Fruit fly (Drosophila melanogaster): ENCODE measurements around the gene CG34382.

CG34382 gene

DNA sequence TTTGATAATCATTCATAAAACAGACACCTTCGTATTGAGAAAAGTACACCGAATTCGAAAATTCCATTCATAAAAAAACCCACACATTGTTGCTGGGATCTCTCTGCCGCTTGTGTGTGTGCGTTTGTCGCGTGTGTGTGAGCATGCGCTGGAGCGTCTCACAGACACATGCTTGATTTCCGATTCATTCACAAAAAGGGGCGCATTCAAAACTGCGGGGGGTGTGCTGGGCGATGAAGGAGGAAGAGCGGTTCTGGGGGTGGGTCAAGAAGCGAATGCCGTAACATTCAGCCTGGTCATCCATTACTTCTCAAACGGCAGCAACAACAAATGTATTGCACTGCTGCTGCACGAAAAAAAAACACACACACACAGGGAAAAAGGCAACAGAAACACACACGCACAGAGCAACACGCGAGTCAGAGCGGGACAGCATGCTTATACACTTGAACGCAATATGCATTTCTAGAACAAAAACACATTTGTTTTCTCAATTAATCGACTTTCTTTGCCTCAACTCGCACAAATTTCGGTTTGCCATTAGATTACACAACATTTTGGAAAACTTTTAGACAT is 24.8 kb upstream of the CG34382 start (continued):
- TF ChIP-seq CG8478 (optimal IDR thresholded peaks at IDR 0.05) (peak; percentile 83), Mad (GFP tag; optimal IDR thresholded peaks at IDR 0.05) (no peak), Ptx1 (GFP tag; IDR thresholded peaks at IDR 0.05) (no peak)

DNA sequence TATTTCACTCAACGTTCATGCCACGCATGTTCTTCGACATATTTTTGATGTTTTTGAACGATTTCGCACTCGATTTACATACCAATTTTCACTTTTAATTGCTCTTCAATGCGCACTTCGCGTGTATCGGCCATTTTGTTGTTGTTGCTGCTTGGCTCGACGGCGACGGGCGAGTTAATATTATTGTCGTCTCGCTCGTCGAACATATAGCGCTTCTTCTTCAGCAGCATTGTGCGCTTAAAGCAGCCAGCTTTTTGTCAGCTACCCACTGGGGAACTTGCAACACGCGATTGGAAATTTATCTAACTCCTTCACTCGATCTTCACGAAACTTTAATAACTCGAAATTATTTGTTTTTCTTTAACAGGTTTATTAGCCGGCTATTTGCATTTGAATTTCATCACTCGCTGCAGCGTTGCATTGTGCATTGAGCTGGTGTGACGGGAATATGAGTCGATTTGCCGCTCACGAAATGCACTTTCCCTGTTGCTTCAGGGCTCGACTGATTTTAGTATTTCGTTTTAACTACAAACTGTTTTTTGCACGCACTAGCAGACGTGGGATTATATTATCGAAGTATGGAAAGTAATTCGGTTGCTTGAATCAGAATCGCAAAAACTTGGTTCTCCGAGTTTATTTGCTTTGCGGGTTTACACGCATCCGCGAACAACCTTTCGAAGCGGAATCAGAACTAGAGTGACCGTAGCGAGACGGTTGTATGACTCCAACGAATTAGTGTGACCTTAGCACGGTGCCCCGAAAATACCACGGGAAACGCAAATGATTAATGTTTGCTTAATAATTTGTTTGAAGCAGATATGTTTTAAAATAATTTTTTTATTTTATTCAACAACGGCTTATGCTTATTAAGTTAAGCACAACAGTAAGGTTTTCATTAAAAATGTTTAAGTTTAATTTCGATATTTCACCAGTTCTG is 23.9 kb upstream of the CG34382 start, which contains the start of gene RasGAP1:
TSS of gene RasGAP1 (minus strand) at position 703 of the 937 bp plus-strand sequence.
- TF ChIP-seq CG12744 (GFP tag; optimal IDR thresholded peaks at IDR 0.05): no peak
- no peak for TF ChIP-seq Spps (tag; optimal IDR thresholded peaks at IDR 0.05)
- TF ChIP-seq hb (GFP tag; IDR thresholded peaks at IDR 0.05; ENCODE audit: partially characterized antibody): no peak
- TF ChIP-seq CG12071 (GFP tag; optimal IDR thresholded peaks at IDR 0.05): no peak
- no peak for TF ChIP-seq CG11085 (GFP tag; IDR thresholded peaks at IDR 0.05)
- TF ChIP-seq wek (GFP tag; optimal IDR thresholded peaks at IDR 0.05): no peak
- TF ChIP-seq CG14014 (GFP tag; IDR thresholded peaks at IDR 0.05): no peak
- no peak for TF ChIP-seq Hr51 (GFP tag; optimal IDR thresholded peaks at IDR 0.05)
- TF ChIP-seq cg (GFP tag; optimal IDR thresholded peaks at IDR 0.05): no peak
- peak; percentile 17 for TF ChIP-seq nmo (GFP tag; optimal IDR thresholded peaks at IDR 0.05)
- TF ChIP-seq Six4 (GFP tag; optimal IDR thresholded peaks at IDR 0.05): no peak
- no peak for TF ChIP-seq trem (tag; optimal IDR thresholded peaks at IDR 0.05)
- no peak for TF ChIP-seq CG32532 (GFP tag; IDR thresholded peaks at IDR 0.05)
- TF ChIP-seq CG15479 (GFP tag; optimal IDR thresholded peaks at IDR 0.05): peak; percentile 32
- TF ChIP-seq CG10321 (GFP tag; IDR thresholded peaks at IDR 0.05): peak; percentile 97
- no peak for TF ChIP-seq org-1 (GFP tag; optimal IDR thresholded peaks at IDR 0.05)
- peak; percentile 18 for TF ChIP-seq jumu (GFP tag; optimal IDR thresholded peaks at IDR 0.05)
- no peak for TF ChIP-seq TFAM (GFP tag; optimal IDR thresholded peaks at IDR 0.05)
- TF ChIP-seq pzg (GFP tag; optimal IDR thresholded peaks at IDR 0.05): peak; percentile 66
- no peak for TF ChIP-seq CG4404 (GFP tag; IDR thresholded peaks at IDR 0.05)
- 0 out of 2 replicates have a peak, but pooled peaks have one; percentile 6 for TF ChIP-seq HLH3B (GFP tag; IDR thresholded peaks at IDR 0.05)
- TF ChIP-seq CG4424 (GFP tag; optimal IDR thresholded peaks at IDR 0.05): no peak
- TF ChIP-seq CG3847 (GFP tag; IDR thresholded peaks at IDR 0.05): no peak
- TF ChIP-seq stc (GFP tag; IDR thresholded peaks at IDR 0.05): no peak
- TF ChIP-seq cwo (GFP tag; optimal IDR thresholded peaks at IDR 0.05): no peak
- TF ChIP-seq CG11560 (tag; IDR thresholded peaks at IDR 0.05): peak; percentile 95
- TF ChIP-seq CG9932 (GFP tag; IDR thresholded peaks at IDR 0.05): peak; percentile 22; the same call in 1 of the 2 replicates
- TF ChIP-seq Camta (GFP tag; optimal IDR thresholded peaks at IDR 0.05): no peak
- no peak for TF ChIP-seq CG43689 (GFP tag; IDR thresholded peaks at IDR 0.05)
- peak; percentile 65 for TF ChIP-seq CG15514 (GFP tag; optimal IDR thresholded peaks at IDR 0.05)
- TF ChIP-seq HHEX (GFP tag; optimal IDR thresholded peaks at IDR 0.05): peak; percentile 5
- no peak for TF ChIP-seq NfI (GFP tag; optimal IDR thresholded peaks at IDR 0.05)
- TF ChIP-seq CG15011 (GFP tag; optimal IDR thresholded peaks at IDR 0.05): no peak
- TF ChIP-seq CG18764 (GFP tag; optimal IDR thresholded peaks at IDR 0.05): no peak
- no peak for TF ChIP-seq CG2712 (tag; optimal IDR thresholded peaks at IDR 0.05)
- TF ChIP-seq NC2α (GFP tag; optimal IDR thresholded peaks at IDR 0.05): no peak
- TF ChIP-seq CG8478 (optimal IDR thresholded peaks at IDR 0.05): peak; percentile 72
- no peak for TF ChIP-seq maf-S (GFP tag; optimal IDR thresholded peaks at IDR 0.05)
- peak; percentile 52 for TF ChIP-seq chm (GFP tag; IDR thresholded peaks at IDR 0.05)
- no peak for TF ChIP-seq Dip3 (GFP tag; optimal IDR thresholded peaks at IDR 0.05)
- TF ChIP-seq CG7839 (tag; optimal IDR thresholded peaks at IDR 0.05): no peak
- TF ChIP-seq mirr (GFP tag; optimal IDR thresholded peaks at IDR 0.05): no peak
- no peak for TF ChIP-seq da (GFP tag; optimal IDR thresholded peaks at IDR 0.05)
- TF ChIP-seq vnd (GFP tag; IDR thresholded peaks at IDR 0.05; ENCODE audit: partially characterized antibody): no peak
- no peak for TF ChIP-seq CG34376 (GFP tag; optimal IDR thresholded peaks at IDR 0.05)
